Worm (Caenorhabditis elegans) whole organism, midembryonic: ENCODE results near the gene F26G1.10.

Experiments used
- T22C8.4 ChIP-seq: fragments of 200-800 bp; sonication (Bioruptor generic); IDR thresholded peaks from 2 replicates; pipeline ENCODE4 v1.3.6; 2022; ENCODE audit warnings: missing genetic modification characterization, missing compliant biosample characterization
- cog-1 ChIP-seq: sonication (generic microtip); optimal IDR thresholded peaks from 2 replicates; lab custom pipeline; 2016; ENCODE audit warnings: missing genetic modification characterization, missing compliant biosample characterization
- flt-1 ChIP-seq: fragments of 200-800 bp; sonication (Bioruptor generic); IDR thresholded peaks from 2 replicates; pipeline ENCODE4 v1.3.6; 2022; ENCODE audit warnings: missing genetic modification characterization, missing compliant biosample characterization
- klf-2 ChIP-seq: fragments of 200-800 bp; sonication (Bioruptor generic); conservative IDR thresholded peaks from 2 replicates; pipeline ENCODE4 v1.3.6; 2022; ENCODE audit warnings: missing genetic modification reagents, missing genetic modification characterization, missing compliant biosample characterization
- med-1 ChIP-seq: sonication (generic microtip); optimal IDR thresholded peaks from 2 replicates; lab custom pipeline; 2017; ENCODE audit warnings: missing genetic modification characterization, mild to moderate bottlenecking, missing compliant biosample characterization, antibody characterized with exemption, missing genetic modification reagents; ENCODE audit not compliant: insufficient read depth
- ref-1 ChIP-seq: fragments of 200-800 bp; sonication (Bioruptor generic); conservative IDR thresholded peaks from 2 replicates; pipeline ENCODE4 v1.3.6; 2022; ENCODE audit warnings: missing genetic modification reagents, missing genetic modification characterization, missing compliant biosample characterization
- tab-1 ChIP-seq: fragments of 200-800 bp; sonication (Bioruptor generic); IDR thresholded peaks from 2 replicates; pipeline ENCODE4 v1.3.6; 2022; ENCODE audit warnings: missing genetic modification characterization, missing compliant biosample characterization
- ztf-23 ChIP-seq: fragments of 200-800 bp; sonication (Bioruptor generic); IDR thresholded peaks from 2 replicates; pipeline ENCODE4 v1.3.6; 2022; ENCODE audit warnings: missing genetic modification reagents, missing genetic modification characterization, missing compliant biosample characterization
- ztf-29 ChIP-seq: fragments of 200-800 bp; sonication (Bioruptor generic); IDR thresholded peaks from 2 replicates; pipeline ENCODE4 v1.3.6; 2022; ENCODE audit warnings: missing genetic modification reagents, missing genetic modification characterization, missing compliant biosample characterization

The F26G1.10 gene

DNA sequence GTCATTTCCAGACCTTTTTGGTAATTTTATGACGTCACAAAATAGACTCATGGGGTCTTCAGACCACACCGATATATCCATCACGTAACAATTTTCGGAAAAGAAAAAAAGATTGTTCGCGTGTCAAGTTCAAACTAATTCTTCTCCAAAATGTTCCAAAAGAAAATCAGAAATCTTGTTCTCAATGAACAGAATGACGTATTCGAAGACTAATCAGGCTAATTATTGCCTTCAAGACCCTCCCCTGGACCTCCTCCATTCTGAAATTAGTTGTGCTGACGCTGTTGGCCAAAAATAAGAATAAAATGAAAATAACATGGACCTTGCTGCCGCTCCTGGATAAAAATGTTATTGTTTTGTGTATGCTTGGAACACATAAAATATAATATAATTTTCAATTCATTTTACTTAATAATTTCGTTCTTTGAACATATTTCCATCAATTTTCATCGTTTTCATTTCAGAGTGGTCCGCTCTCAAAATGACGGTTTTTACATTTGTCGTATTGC is 15.7 kb downstream of the F26G1.10 start, which contains the start of gene F26G1.15:
Gene F26G1.15 (plus strand): TSS at position 459 of the 509 bp plus-strand sequence.
- TF ChIP-seq klf-2 (GFP tag; lab: Robert Waterston, UW) (no peak), med-1 (GFP tag; lab: Kevin White, UChicago) (no peak), flt-1 (GFP tag; lab: Robert Waterston, UW) (no peak), tab-1 (GFP tag; lab: Robert Waterston, UW) (no peak), ztf-29 (GFP tag; lab: Robert Waterston, UW) (no peak), T22C8.4 (GFP tag; lab: Robert Waterston, UW) (no peak), ztf-23 (GFP tag; lab: Robert Waterston, UW) (no peak), ref-1 (GFP tag; lab: Robert Waterston, UW) (no peak), cog-1 (no peak)

DNA sequence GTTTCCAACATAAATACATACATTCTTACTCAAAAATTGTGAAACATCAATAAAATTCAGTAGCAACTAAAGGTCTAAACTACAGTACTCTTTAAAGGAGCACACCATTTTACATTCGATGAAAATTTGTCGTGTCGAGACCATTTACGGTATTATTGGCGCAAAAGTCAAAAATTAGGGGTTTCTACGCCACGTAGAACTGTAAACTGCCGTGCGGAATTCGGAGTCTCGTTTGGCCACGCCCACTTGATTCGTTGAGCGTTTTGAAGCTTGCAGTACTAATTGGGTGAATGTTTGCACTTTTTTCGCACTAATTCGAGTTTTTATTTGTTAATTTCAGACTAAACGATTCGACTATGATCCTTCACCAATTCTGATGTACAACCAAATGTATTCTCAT is 16.5 kb downstream of the F26G1.10 start:
- TF ChIP-seq flt-1 (GFP tag; lab: Robert Waterston, UW): peak; percentile 25; the same call in 1 of the 2 replicates
- no peak for TF ChIP-seq tab-1 (GFP tag; lab: Robert Waterston, UW)

DNA sequence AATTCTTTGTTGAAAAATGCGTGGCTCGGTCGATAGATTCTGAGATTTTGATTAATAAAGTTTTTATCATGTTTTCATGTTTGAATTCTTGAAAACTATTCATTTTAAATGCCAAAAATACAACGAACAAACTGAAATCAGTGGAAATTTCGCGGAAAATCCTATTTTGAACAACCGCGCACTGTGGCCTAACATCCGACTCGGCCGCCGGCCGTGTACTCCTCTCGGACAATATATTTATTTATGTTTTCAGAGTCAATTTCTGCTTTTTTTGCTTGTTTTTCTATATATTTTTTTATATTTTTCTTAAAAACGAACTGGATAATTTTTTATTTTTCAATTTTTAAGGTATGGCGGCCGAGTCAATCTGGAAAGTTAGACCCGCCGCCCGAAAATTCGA is 17.1 kb downstream of the F26G1.10 start, which contains the start of gene F26G1.1:
Gene F26G1.1 (plus strand): TSS at position 347 of the 400 bp plus-strand sequence.
- TF ChIP-seq cog-1 (peak; percentile 24), ztf-23 (GFP tag; lab: Robert Waterston, UW) (peak; percentile 81), flt-1 (GFP tag; lab: Robert Waterston, UW) (peak; percentile 82), ref-1 (GFP tag; lab: Robert Waterston, UW) (no peak)

DNA sequence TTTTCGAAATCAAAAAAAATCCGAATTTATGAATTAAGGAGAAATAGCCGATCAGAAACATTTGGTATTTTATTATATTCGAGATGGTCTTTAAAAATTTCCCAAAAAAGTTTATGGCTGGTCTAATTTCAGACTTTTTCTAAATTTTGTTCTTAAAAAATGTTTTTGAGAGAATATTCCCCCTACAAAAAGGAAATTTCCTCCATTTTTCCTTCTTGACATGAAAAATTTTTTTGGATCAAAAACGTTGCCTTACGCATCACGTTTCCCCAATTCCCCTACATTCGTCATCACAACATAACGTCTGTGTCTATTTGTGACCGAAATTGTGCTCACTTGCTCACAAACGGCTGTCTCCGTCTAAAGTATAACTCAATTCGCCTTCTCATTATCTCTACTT is 19.1 kb downstream of the F26G1.10 start:
- TF ChIP-seq klf-2 (GFP tag; lab: Robert Waterston, UW): no peak
- TF ChIP-seq med-1 (GFP tag; lab: Kevin White, UChicago): no peak
- TF ChIP-seq ztf-29 (GFP tag; lab: Robert Waterston, UW): no peak
- no peak for TF ChIP-seq cog-1
- no peak for TF ChIP-seq ref-1 (GFP tag; lab: Robert Waterston, UW)
- no peak for TF ChIP-seq flt-1 (GFP tag; lab: Robert Waterston, UW)
- no peak for TF ChIP-seq T22C8.4 (GFP tag; lab: Robert Waterston, UW)
- TF ChIP-seq tab-1 (GFP tag; lab: Robert Waterston, UW): no peak

DNA sequence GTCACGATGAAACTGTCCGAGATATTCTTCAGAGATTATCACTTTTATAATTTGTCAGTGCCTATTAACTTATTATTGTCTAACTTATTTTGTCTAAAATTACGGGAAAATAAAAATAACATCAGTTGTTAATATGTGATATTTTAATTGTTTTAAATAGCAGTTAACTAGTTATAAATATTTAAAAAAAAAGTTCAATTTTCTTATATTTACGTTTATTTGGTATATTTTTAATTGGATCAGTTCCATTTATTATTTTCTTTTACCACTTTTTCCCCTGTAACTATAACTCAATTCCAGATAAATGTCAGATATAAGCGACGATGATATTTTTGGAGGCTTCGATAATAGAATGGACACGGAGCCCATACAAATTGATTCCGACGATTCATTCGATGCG is 21.3 kb downstream of the F26G1.10 start, which contains the start of gene C33F10.4:
Gene C33F10.4 (plus strand): TSS at position 301 of the 400 bp plus-strand sequence.
- TF ChIP-seq cog-1 (no peak), T22C8.4 (GFP tag; lab: Robert Waterston, UW) (no peak), med-1 (GFP tag; lab: Kevin White, UChicago) (no peak), ztf-29 (GFP tag; lab: Robert Waterston, UW) (no peak), ztf-23 (GFP tag; lab: Robert Waterston, UW) (no peak), klf-2 (GFP tag; lab: Robert Waterston, UW) (no peak), flt-1 (GFP tag; lab: Robert Waterston, UW) (no peak)

DNA sequence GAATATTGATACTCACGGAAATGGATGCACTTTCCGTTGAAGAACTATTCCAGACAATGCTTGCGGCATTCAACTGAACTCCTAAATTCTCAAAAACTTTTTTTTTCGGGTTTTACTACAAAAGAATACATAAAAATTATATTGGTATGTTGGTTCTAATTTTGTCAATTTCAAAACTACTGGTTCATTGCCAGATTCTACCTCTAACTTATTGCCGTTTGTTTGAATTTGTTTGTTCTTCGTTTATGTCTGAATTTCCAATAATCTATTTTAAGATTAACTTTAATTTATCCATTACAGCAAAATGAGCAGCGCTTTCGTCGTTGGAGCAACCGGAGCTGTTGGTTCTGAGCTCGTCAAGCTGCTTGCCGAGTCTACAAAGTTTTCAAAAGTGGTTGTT is 22.9 kb downstream of the F26G1.10 start, which contains the start of gene C33F10.14:
Gene C33F10.14 (plus strand): TSS at position 301 of the 400 bp plus-strand sequence.
- TF ChIP-seq klf-2 (GFP tag; lab: Robert Waterston, UW): no peak
- no peak for TF ChIP-seq T22C8.4 (GFP tag; lab: Robert Waterston, UW)
- TF ChIP-seq flt-1 (GFP tag; lab: Robert Waterston, UW): no peak
- no peak for TF ChIP-seq med-1 (GFP tag; lab: Kevin White, UChicago)
- no peak for TF ChIP-seq ztf-29 (GFP tag; lab: Robert Waterston, UW)
- no peak for TF ChIP-seq cog-1
- TF ChIP-seq tab-1 (GFP tag; lab: Robert Waterston, UW): no peak
- TF ChIP-seq ztf-23 (GFP tag; lab: Robert Waterston, UW): no peak
- no peak for TF ChIP-seq ref-1 (GFP tag; lab: Robert Waterston, UW)

DNA sequence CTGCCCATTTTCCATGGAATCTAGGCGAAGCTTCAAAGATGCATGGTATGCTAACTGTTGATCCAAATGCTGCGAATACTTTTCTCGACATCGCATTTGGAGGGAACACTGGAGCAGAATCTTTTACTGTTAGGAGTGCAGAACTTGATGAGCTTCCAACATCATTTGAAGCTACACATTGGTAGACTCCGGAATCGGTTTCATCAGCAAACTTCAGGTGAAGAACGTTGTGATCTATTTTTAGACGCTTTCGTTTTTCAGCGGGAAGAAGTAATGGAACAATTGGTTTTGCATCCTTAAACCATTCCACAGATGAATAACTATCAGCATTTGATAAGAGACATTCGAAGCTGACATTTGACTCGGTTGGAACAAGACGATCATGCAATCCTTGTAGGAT is 26.3 kb downstream of the F26G1.10 start:
- TF ChIP-seq ztf-23 (GFP tag; lab: Robert Waterston, UW): no peak
- TF ChIP-seq T22C8.4 (GFP tag; lab: Robert Waterston, UW): no peak
- TF ChIP-seq ztf-29 (GFP tag; lab: Robert Waterston, UW): no peak
- no peak for TF ChIP-seq cog-1
- no peak for TF ChIP-seq flt-1 (GFP tag; lab: Robert Waterston, UW)

DNA sequence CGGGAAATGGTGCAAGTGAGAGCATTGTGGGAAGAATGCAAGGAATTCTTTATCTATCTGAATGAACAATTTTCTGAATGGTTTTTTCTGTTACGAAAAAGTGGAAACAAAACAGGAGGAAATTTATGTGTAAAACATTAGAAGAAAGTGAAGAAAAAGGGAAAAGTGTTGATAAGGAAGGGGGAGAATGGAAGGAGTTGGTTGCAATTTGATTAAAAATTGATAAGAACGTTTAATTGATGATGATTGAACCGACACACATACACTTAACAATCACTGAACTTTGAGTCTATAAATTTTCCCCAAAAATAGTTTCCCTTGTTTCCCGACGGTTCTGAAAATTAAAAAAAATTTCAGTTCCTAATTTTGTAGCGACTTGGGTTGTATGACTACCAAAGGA is 28.7 kb downstream of the F26G1.10 start:
- no peak for TF ChIP-seq tab-1 (GFP tag; lab: Robert Waterston, UW)
- TF ChIP-seq ztf-29 (GFP tag; lab: Robert Waterston, UW): no peak
- TF ChIP-seq klf-2 (GFP tag; lab: Robert Waterston, UW): no peak
- TF ChIP-seq flt-1 (GFP tag; lab: Robert Waterston, UW): no peak
- TF ChIP-seq ztf-23 (GFP tag; lab: Robert Waterston, UW): no peak
- no peak for TF ChIP-seq ref-1 (GFP tag; lab: Robert Waterston, UW)

DNA sequence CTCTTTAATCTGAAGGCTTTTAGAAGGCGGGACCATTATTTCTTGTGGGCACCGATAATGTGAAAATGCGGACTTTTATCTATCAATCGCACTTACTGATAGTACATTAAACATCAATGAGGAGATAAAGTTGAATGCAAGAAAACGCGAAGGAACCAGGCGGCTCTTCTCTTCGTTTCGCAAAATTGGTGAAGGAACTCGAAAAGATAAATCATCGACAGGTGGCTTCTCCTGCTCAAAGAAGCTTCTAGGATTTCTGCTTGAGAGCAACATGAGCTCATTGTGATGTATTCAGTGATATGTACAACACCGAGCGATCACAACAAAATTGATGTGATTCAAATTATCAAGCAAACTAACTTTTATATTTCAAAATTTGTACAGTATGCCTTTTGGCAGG is 31.6 kb downstream of the F26G1.10 start:
- TF ChIP-seq med-1 (GFP tag; lab: Kevin White, UChicago) (no peak), ref-1 (GFP tag; lab: Robert Waterston, UW) (no peak), ztf-29 (GFP tag; lab: Robert Waterston, UW) (no peak), klf-2 (GFP tag; lab: Robert Waterston, UW) (no peak), tab-1 (GFP tag; lab: Robert Waterston, UW) (no peak), ztf-23 (GFP tag; lab: Robert Waterston, UW) (no peak), cog-1 (no peak), T22C8.4 (GFP tag; lab: Robert Waterston, UW) (no peak), flt-1 (GFP tag; lab: Robert Waterston, UW) (no peak)

DNA sequence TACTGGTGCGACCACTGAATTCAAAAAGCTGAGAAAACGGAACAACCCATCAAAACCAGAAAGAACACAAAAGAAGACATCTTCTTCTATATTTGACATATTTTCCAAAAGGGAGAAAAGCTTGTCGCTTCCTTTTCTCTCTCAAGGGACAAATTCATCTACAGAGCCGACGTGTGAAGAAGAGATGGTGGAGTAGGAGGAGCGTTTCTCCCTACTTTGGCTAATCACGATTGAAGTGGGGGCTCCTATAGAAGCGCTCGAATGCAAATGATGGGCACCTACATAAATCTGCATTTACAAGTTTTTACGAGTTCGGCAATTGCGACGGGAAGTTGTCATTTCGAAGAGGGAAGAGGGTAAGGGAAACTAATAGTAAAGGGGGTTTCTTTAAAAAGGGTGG is 32.1 kb downstream of the F26G1.10 start:
- TF ChIP-seq tab-1 (GFP tag; lab: Robert Waterston, UW): no peak
- no peak for TF ChIP-seq ztf-29 (GFP tag; lab: Robert Waterston, UW)
- no peak for TF ChIP-seq ztf-23 (GFP tag; lab: Robert Waterston, UW)
- no peak for TF ChIP-seq T22C8.4 (GFP tag; lab: Robert Waterston, UW)
- no peak for TF ChIP-seq ref-1 (GFP tag; lab: Robert Waterston, UW)
- TF ChIP-seq cog-1: no peak
- TF ChIP-seq flt-1 (GFP tag; lab: Robert Waterston, UW): no peak
- TF ChIP-seq klf-2 (GFP tag; lab: Robert Waterston, UW): no peak
- TF ChIP-seq med-1 (GFP tag; lab: Kevin White, UChicago): no peak
